Fruit fly (Drosophila melanogaster): ENCODE data around the gene Bka.

DNA sequence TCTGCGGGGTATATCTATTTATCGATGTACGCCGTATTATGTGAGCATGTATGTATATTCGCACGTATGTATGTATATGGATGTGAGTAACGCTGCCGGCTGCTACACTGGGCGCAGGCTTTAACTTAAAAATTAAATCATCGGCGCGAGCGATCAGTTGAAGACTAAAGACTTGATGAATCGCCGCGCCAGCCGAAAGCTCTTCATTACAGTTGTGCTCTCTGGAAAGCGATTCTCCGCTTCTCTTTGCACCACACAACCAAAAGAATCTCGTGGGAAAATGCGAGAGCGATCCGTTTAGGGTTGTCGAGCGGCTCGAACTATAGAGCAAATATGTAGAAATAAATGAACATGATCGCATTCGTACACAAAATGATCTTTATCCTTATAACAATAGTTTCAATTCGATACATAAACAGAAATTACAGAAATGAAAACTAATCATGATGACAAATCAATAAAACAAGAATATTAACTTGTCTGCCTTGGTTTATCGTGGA lies 13.4 kb downstream of the Bka start, which contains the start of gene CG13124:
- TF ChIP-seq CG8765 (GFP tag; IDR thresholded peaks at IDR 0.05) (no peak), CG2202 (tag; optimal IDR thresholded peaks at IDR 0.05) (no peak), CG1529 (GFP tag; optimal IDR thresholded peaks at IDR 0.05) (no peak), H2.0 (GFP tag; IDR thresholded peaks at IDR 0.05) (no peak), Oaz (GFP tag; IDR thresholded peaks at IDR 0.05) (no peak), CG12769 (tag; optimal IDR thresholded peaks at IDR 0.05) (peak; percentile 53), Fer1 (GFP tag; optimal IDR thresholded peaks at IDR 0.05) (peak; percentile 39)
